Worm (Caenorhabditis elegans) whole organism, young adult: Measurements from ENCODE around the gene R144.11.

Source experiments
- F33H1.4 ChIP-seq: fragments of 200-800 bp; sonication (Bioruptor generic); IDR thresholded peaks from 2 replicates; pipeline ENCODE4 v1.3.6; 2022; ENCODE audit warnings: missing genetic modification reagents, missing genetic modification characterization, missing compliant biosample characterization
- F39B2.1 ChIP-seq: fragments of 200-800 bp; sonication (Bioruptor generic); IDR thresholded peaks from 2 replicates; pipeline ENCODE4 v1.3.6; 2022; ENCODE audit warnings: missing genetic modification reagents, missing genetic modification characterization, missing compliant biosample characterization
- F55B11.4 ChIP-seq: sonication (generic microtip); optimal IDR thresholded peaks from 2 replicates; lab custom pipeline; 2016; ENCODE audit warnings: missing compliant biosample characterization, missing genetic modification characterization, borderline replicate concordance; ENCODE audit not compliant: insufficient read depth
- F57C9.4 ChIP-seq: sonication (generic microtip); optimal IDR thresholded peaks from 2 replicates; lab custom pipeline; 2017; ENCODE audit warnings: mild to moderate bottlenecking, missing genetic modification characterization, missing compliant biosample characterization
- T07F8.4 ChIP-seq: sonication (generic microtip); optimal IDR thresholded peaks from 2 replicates; lab custom pipeline; 2016; ENCODE audit warnings: mild to moderate bottlenecking, missing genetic modification characterization, moderate library complexity, missing compliant biosample characterization
- Y53F4B.3 ChIP-seq: fragments of 200-800 bp; sonication (Bioruptor generic); IDR thresholded peaks from 2 replicates; pipeline ENCODE4 v1.3.6; 2022; ENCODE audit warnings: missing genetic modification reagents, missing genetic modification characterization, missing compliant biosample characterization
- Y53G8AR.9 ChIP-seq: fragments of 200-800 bp; sonication (Bioruptor generic); conservative IDR thresholded peaks from 2 replicates; pipeline ENCODE4 v1.3.6; 2022; ENCODE audit warnings: missing genetic modification reagents, missing genetic modification characterization, missing compliant biosample characterization
- Y95B8A.8 ChIP-seq: fragments of 200-800 bp; sonication (Bioruptor generic); IDR thresholded peaks from 2 replicates; pipeline ENCODE4 v1.3.6; 2022; ENCODE audit warnings: missing genetic modification reagents, missing genetic modification characterization, missing compliant biosample characterization
- aptf-2 ChIP-seq: fragments of 200-800 bp; sonication (Bioruptor generic); conservative IDR thresholded peaks from 2 replicates; pipeline ENCODE4 v1.3.6; 2022; ENCODE audit warnings: missing genetic modification reagents, missing genetic modification characterization, missing compliant biosample characterization
- aptf-3 ChIP-seq: fragments of 200-800 bp; sonication (Bioruptor generic); IDR thresholded peaks from 2 replicates; pipeline ENCODE4 v1.3.6; 2022; ENCODE audit warnings: missing genetic modification characterization, missing compliant biosample characterization
- attf-3 ChIP-seq: fragments of 200-800 bp; sonication (Bioruptor generic); conservative IDR thresholded peaks from 2 replicates; pipeline ENCODE4 v1.3.6; 2022; ENCODE audit warnings: missing genetic modification reagents, missing genetic modification characterization, missing compliant biosample characterization
- bed-2 ChIP-seq: fragments of 200-800 bp; sonication (Bioruptor generic); IDR thresholded peaks from 2 replicates; pipeline ENCODE4 v1.3.6; 2022; ENCODE audit warnings: missing genetic modification reagents, missing genetic modification characterization, missing compliant biosample characterization
- ceh-100 ChIP-seq: fragments of 200-800 bp; sonication (Bioruptor generic); IDR thresholded peaks from 2 replicates; pipeline ENCODE4 v1.3.6; 2022; ENCODE audit warnings: missing genetic modification reagents, missing genetic modification characterization, missing compliant biosample characterization
- ceh-91 ChIP-seq: fragments of 200-800 bp; sonication (Bioruptor generic); IDR thresholded peaks from 2 replicates; pipeline ENCODE4 v1.3.6; 2022; ENCODE audit warnings: missing genetic modification reagents, missing genetic modification characterization, missing compliant biosample characterization
- dpff-1 ChIP-seq: sonication (generic microtip); optimal IDR thresholded peaks from 2 replicates; lab custom pipeline; 2017; ENCODE audit warnings: mild to moderate bottlenecking, missing genetic modification characterization, missing compliant biosample characterization
- dpl-1 ChIP-seq: fragments of 150-350 bp; optimal IDR thresholded peaks from 2 replicates; lab custom pipeline; 2014; ENCODE audit warnings: missing biosample characterization, missing genetic modification reagents, missing genetic modification characterization
- efl-1 ChIP-seq: fragments of 150-350 bp; optimal IDR thresholded peaks from 2 replicates; lab custom pipeline; 2014; ENCODE audit warnings: missing biosample characterization, missing genetic modification reagents, missing genetic modification characterization
- egl-18 ChIP-seq: fragments of 200-800 bp; sonication (Bioruptor generic); IDR thresholded peaks from 2 replicates; pipeline ENCODE4 v1.3.6; 2022; ENCODE audit warnings: missing genetic modification reagents, missing genetic modification characterization, missing compliant biosample characterization
- ets-4 ChIP-seq: fragments of 200-800 bp; sonication (Bioruptor generic); optimal IDR thresholded peaks from 2 replicates; lab custom pipeline; 2018; ENCODE audit warnings: mild to moderate bottlenecking, missing genetic modification characterization, missing compliant biosample characterization
- hlh-26 ChIP-seq: fragments of 200-800 bp; sonication (Bioruptor generic); conservative IDR thresholded peaks from 2 replicates; pipeline ENCODE4 v1.3.6; 2022; ENCODE audit warnings: missing genetic modification reagents, missing genetic modification characterization, missing compliant biosample characterization
- hmg-1.2 ChIP-seq: fragments of 200-800 bp; sonication (Bioruptor generic); IDR thresholded peaks from 2 replicates; pipeline ENCODE4 v1.3.6; 2022; ENCODE audit warnings: missing genetic modification reagents, missing genetic modification characterization, missing compliant biosample characterization
- hmg-20 ChIP-seq: fragments of 200-800 bp; sonication (Bioruptor generic); IDR thresholded peaks from 2 replicates; pipeline ENCODE4 v1.3.6; 2022; ENCODE audit warnings: missing genetic modification reagents, missing genetic modification characterization, missing compliant biosample characterization
- let-607 ChIP-seq, 2 experiments: fragments of 200-800 bp in 1 of 2; sonication (Bioruptor generic) in 1 of 2; sonication (generic microtip) in 1 of 2; optimal IDR thresholded peaks; 2 replicates each; lab custom pipeline; 2016 to 2018; ENCODE audit warnings: mild to moderate bottlenecking in 2 of 2, missing compliant biosample characterization in 2 of 2, missing genetic modification characterization in 2 of 2, moderate library complexity in 2 of 2, missing genotype in 1 of 2
- lin-54 ChIP-seq: fragments of 200-800 bp; sonication (Bioruptor generic); optimal IDR thresholded peaks from 2 replicates; lab custom pipeline; 2018; ENCODE audit warnings: mild to moderate bottlenecking, missing genetic modification characterization, missing compliant biosample characterization
- lsl-1 ChIP-seq: fragments of 200-800 bp; sonication (Bioruptor generic); optimal IDR thresholded peaks from 2 replicates; lab custom pipeline; 2018; ENCODE audit warnings: mild to moderate bottlenecking, missing genetic modification characterization, moderate library complexity, missing compliant biosample characterization
- madf-6 ChIP-seq: fragments of 200-800 bp; sonication (Bioruptor generic); IDR thresholded peaks from 2 replicates; pipeline ENCODE4 v1.3.6; 2022; ENCODE audit warnings: missing genetic modification reagents, missing genetic modification characterization, missing compliant biosample characterization
- madf-8 ChIP-seq: fragments of 200-800 bp; sonication (Bioruptor generic); conservative IDR thresholded peaks from 2 replicates; pipeline ENCODE4 v1.3.6; 2022; ENCODE audit warnings: missing genetic modification reagents, missing genetic modification characterization, missing compliant biosample characterization
- nhr-80 ChIP-seq: sonication (generic microtip); optimal IDR thresholded peaks from 2 replicates; lab custom pipeline; 2016; ENCODE audit warnings: missing genetic modification characterization, missing compliant biosample characterization
- pha-4 ChIP-seq: fragments of 150-350 bp; sonication (generic microtip); optimal IDR thresholded peaks from 2 replicates; lab custom pipeline; 2014; ENCODE audit warnings: missing biosample characterization, missing genetic modification reagents, missing genetic modification characterization
- sdz-38 ChIP-seq: sonication (generic microtip); optimal IDR thresholded peaks from 2 replicates; lab custom pipeline; 2016; ENCODE audit warnings: missing genotype, missing genetic modification characterization, missing compliant biosample characterization
- snpc-3.4 ChIP-seq: sonication (generic microtip); optimal IDR thresholded peaks from 2 replicates; lab custom pipeline; 2017; ENCODE audit warnings: missing genetic modification characterization, mild to moderate bottlenecking, missing compliant biosample characterization, antibody characterized with exemption, moderate library complexity, missing genotype, missing genetic modification reagents
- somi-1 ChIP-seq: fragments of 200-800 bp; sonication (Bioruptor generic); optimal IDR thresholded peaks from 2 replicates; lab custom pipeline; 2018; ENCODE audit warnings: mild to moderate bottlenecking, missing genetic modification characterization, missing compliant biosample characterization
- tbp1 ChIP-seq: fragments of 200-800 bp; sonication (Bioruptor generic); optimal IDR thresholded peaks from 2 replicates; lab custom pipeline; 2018; ENCODE audit warnings: mild to moderate bottlenecking, missing genetic modification characterization, missing compliant biosample characterization
- tlf-1 ChIP-seq: fragments of 200-800 bp; sonication (Bioruptor generic); optimal IDR thresholded peaks from 2 replicates; lab custom pipeline; 2018; ENCODE audit warnings: mild to moderate bottlenecking, missing genetic modification characterization, missing compliant biosample characterization
- unc-130 ChIP-seq: sonication (generic microtip); optimal IDR thresholded peaks from 2 replicates; lab custom pipeline; 2016; ENCODE audit warnings: missing genetic modification reagents, missing genetic modification characterization, missing compliant biosample characterization
- xnd-1 ChIP-seq: sonication (generic microtip); optimal IDR thresholded peaks from 2 replicates; lab custom pipeline; 2016; ENCODE audit warnings: missing genotype, missing genetic modification reagents, missing genetic modification characterization, missing compliant biosample characterization
- ztf-25 ChIP-seq: fragments of 200-800 bp; sonication (Bioruptor generic); IDR thresholded peaks from 2 replicates; pipeline ENCODE4 v1.3.6; 2022; ENCODE audit warnings: missing genetic modification reagents, missing genetic modification characterization, missing compliant biosample characterization
- ztf-28 ChIP-seq: fragments of 200-800 bp; sonication (Bioruptor generic); IDR thresholded peaks from 2 replicates; pipeline ENCODE4 v1.3.6; 2022; ENCODE audit warnings: missing genetic modification reagents, missing genetic modification characterization, missing compliant biosample characterization

R144.11 gene

DNA sequence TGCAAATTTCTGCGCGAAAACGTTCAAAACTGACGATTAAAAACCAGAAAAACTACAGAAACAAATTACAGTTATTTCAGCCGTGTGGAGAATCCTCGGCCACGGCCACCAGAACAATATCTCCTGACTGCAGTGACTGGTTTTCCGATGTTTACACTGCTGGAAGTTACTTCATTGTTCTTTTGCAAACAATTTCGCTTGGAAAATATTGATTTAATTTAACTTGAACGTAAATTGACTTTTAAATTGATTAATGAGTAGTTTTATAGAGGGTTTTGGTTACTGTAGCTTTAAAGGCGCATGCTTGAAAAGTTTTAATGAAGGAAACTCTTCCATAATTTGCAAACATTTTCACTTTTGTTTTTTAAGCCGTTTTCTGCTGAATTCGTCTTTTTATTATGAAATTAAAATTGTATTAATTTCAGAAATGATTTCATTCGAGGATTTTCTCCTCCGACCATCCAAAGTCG lies 9.6 kb downstream of the R144.11 start, which contains the start of gene smcr-8 (continued):
- TF ChIP-seq ceh-100 (GFP tag; lab: Robert Waterston, UW), result no peak
- TF ChIP-seq bed-2, result peak; percentile 70
- TF ChIP-seq attf-3, result peak; percentile 56; the same call in 1 of the 2 replicates
- no peak for TF ChIP-seq F55B11.4 (tag; lab: Kevin White, UChicago)
- no peak for TF ChIP-seq F39B2.1 (GFP tag; lab: Robert Waterston, UW)
- no peak for TF ChIP-seq tbp1 (GFP tag; lab: Kevin White, UChicago)
- TF ChIP-seq nhr-80, result peak; percentile 32
- TF ChIP-seq egl-18 (GFP tag; lab: Robert Waterston, UW), result no peak
- no peak for TF ChIP-seq ztf-25 (GFP tag; lab: Robert Waterston, UW)
- TF ChIP-seq hmg-20, result no peak
- peak; percentile 61 for TF ChIP-seq snpc-3.4 (tag; lab: Kevin White, UChicago)
- no peak for TF ChIP-seq hlh-26
- TF ChIP-seq unc-130, result peak; percentile 78
- peak; percentile 23 for TF ChIP-seq tlf-1 (GFP tag; lab: Kevin White, UChicago)
- no peak for TF ChIP-seq Y53G8AR.9

DNA sequence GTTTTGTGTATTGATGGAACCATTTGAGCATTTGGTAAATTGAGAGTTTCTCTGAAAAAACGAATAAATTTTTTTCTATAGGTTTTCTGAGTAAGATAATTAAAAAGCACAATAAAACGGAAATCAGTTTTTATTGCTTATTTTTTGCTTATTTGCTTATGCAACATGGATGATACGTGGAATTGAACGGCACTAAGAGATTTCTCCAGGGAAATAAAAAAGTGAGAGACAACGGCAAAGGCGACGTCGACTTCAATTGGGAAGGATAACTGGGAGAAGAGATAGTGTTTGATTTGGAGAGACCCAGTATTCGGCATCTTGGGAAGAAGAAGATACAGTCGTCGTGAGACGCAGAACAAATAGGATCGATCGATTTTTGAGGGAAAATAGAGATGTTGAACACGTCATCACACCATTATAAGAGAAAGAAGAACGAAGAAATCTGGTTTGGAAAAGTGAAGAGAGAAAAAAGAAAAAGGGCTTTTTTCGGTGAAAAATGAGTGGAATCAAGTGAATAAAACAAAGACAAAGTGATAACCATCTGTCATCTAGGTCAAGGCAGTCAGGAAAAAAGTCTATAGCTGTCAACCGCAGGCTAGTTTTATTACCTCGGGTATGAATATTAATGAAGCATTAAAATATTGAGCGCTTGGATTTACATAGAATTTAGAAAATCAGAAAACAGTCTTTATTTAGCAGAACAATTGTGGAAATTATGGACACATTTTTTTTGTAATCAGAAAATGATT lies 10.3 kb downstream of the R144.11 start, which contains the start of gene tmem-131:
Gene tmem-131 (minus strand): TSS at position 51 of the 749 bp plus-strand sequence.
- TF ChIP-seq dpl-1 (GFP tag; lab: Kevin White, UChicago) (no peak), Y53F4B.3 (GFP tag; lab: Robert Waterston, UW) (no peak), lin-54 (no peak), madf-8 (GFP tag; lab: Robert Waterston, UW) (no peak), aptf-3 (GFP tag; lab: Robert Waterston, UW) (no peak), ztf-28 (no peak), tbp1 (GFP tag; lab: Kevin White, UChicago) (no peak), Y95B8A.8 (no peak), sdz-38 (no peak), somi-1 (GFP tag; lab: Kevin White, UChicago) (no peak), pha-4 (tag; lab: Kevin White, UChicago) (no peak), efl-1 (no peak), aptf-2 (GFP tag; lab: Robert Waterston, UW) (peak; percentile 82), hmg-1.2 (GFP tag; lab: Robert Waterston, UW) (peak; percentile 64), ets-4 (GFP tag; lab: Kevin White, UChicago) (no peak), let-607 (tag; optimal IDR thresholded peaks at IDR 0.05; lab: Kevin White, UChicago) (peak in 1 of 2 experiments; percentile 43), Y53G8AR.9 (no peak), F57C9.4 (tag; lab: Kevin White, UChicago) (no peak), dpff-1 (tag; lab: Kevin White, UChicago) (no peak)

DNA sequence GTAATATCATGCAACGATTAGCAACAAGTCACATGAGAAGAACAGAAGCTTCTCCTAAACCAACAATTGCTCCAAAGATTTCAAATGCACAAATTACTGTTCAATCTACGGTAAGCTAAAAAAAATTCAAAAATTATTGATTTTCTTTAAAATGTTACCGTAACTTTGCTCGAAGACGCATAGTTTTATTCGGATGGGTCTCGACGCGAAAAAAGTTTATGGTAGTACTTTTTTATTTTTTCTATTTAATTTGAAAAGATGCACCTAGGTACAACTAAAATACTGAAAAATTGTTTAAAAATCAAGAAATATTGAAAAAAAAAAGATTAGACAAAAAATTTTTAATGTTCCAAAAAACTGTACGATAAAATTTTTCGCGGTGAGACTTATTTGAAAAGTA lies 21.0 kb downstream of the R144.11 start:
- TF ChIP-seq madf-6 (GFP tag; lab: Robert Waterston, UW) (peak; percentile 84), xnd-1 (tag; lab: Kevin White, UChicago) (peak; percentile 81), ceh-91 (GFP tag; lab: Robert Waterston, UW) (no peak), lin-54 (peak; percentile 7), lsl-1 (peak; percentile 92), F33H1.4 (GFP tag; lab: Robert Waterston, UW) (peak; percentile 85), aptf-3 (GFP tag; lab: Robert Waterston, UW) (no peak), T07F8.4 (tag; lab: Kevin White, UChicago) (no peak), madf-8 (GFP tag; lab: Robert Waterston, UW) (peak; percentile 62)
